Worm (Caenorhabditis elegans) whole organism, L4 larva: Measurements from ENCODE around the gene sax-3.

Source experiments
- mdt-29 ChIP-seq: fragments of 200-800 bp; sonication (Bioruptor generic); IDR thresholded peaks from 2 replicates; pipeline ENCODE4 v1.3.6; 2022; ENCODE audit warnings: missing genetic modification reagents, missing genetic modification characterization, missing compliant biosample characterization
- pha-4 ChIP-seq, 2 experiments: fragments of 150-350 bp in 1 of 2; fragments of 200-800 bp in 1 of 2; sonication (Bioruptor generic) in 1 of 2; IDR thresholded peaks in 1 of 2; optimal IDR thresholded peaks in 1 of 2; 2 replicates each; pipeline versions ENCODE4 v1.3.6 to Lab custom; 2014 to 2022; ENCODE audit warnings: missing genetic modification characterization in 2 of 2, missing genetic modification reagents in 2 of 2, missing biosample characterization in 1 of 2, missing compliant biosample characterization in 1 of 2
- pqm-1 ChIP-seq: sonication (generic microtip); optimal IDR thresholded peaks from 2 replicates; lab custom pipeline; 2017; ENCODE audit warnings: missing biosample characterization, missing genetic modification characterization
- unc-39 ChIP-seq: sonication (generic microtip); optimal IDR thresholded peaks from 2 replicates; lab custom pipeline; 2017; ENCODE audit warnings: missing biosample characterization, missing genetic modification characterization
- unc-62 ChIP-seq, 3 experiments: fragments of 150-350 bp in 1 of 3; sonication (generic microtip); optimal IDR thresholded peaks in 2 of 3; peaks in 1 of 3; 1 replicate in 1 of 3; 2 replicates in 2 of 3; lab custom pipeline; 2014 to 2017; ENCODE audit warnings: missing biosample characterization in 3 of 3, missing genetic modification characterization in 3 of 3, missing genetic modification reagents in 3 of 3, missing genotype in 1 of 3
- zfp-2 ChIP-seq: sonication (generic microtip); optimal IDR thresholded peaks from 2 replicates; lab custom pipeline; 2016; ENCODE audit warnings: mild to moderate bottlenecking, missing genetic modification characterization, missing compliant biosample characterization
- zip-11 ChIP-seq: fragments of 200-800 bp; sonication (Bioruptor generic); IDR thresholded peaks from 2 replicates; pipeline ENCODE4 v1.3.6; 2022; ENCODE audit warnings: missing genetic modification characterization, missing compliant biosample characterization

ce11 chrX:3416063-3416462 lies 49.7 kb downstream of the sax-3 start:
- TF ChIP-seq zip-11 (GFP tag; lab: Robert Waterston, UW) (no peak), pha-4 (GFP tag; IDR thresholded peaks at IDR 0.05; lab: Robert Waterston, UW) (no peak), pha-4 (tag; optimal IDR thresholded peaks at IDR 0.05; lab: Kevin White, UChicago) (no peak), unc-39 (tag; lab: Kevin White, UChicago) (no peak), mdt-29 (no peak), pqm-1 (tag; lab: Kevin White, UChicago) (no peak), unc-62 (GFP tag; optimal IDR thresholded peaks at IDR 0.05 in 1 of 2; lab: Kevin White, UChicago) (no peak), unc-62 (tag; optimal IDR thresholded peaks at IDR 0.05; lab: Kevin White, UChicago) (no peak), zfp-2 (no peak)
